Fruit fly (Drosophila melanogaster): Measurements from ENCODE around the gene Exn.
A peak's percentile ranks its signal among the peaks of the same experiment; 100 is the strongest.

The Exn gene

dm6 chr3L:17035492-17035891, 65.7 kb downstream of the Exn start, which contains the start of gene beg:
TSS of gene beg (plus strand) at chr3L:17035668.
- TF ChIP-seq Crg-1 (GFP tag; optimal IDR thresholded peaks at IDR 0.05) (no peak), Mnt (GFP tag; optimal IDR thresholded peaks at IDR 0.05) (no peak), cic (GFP tag; optimal IDR thresholded peaks at IDR 0.05) (no peak), bab1 (GFP tag; optimal IDR thresholded peaks at IDR 0.05) (no peak), CG11617 (GFP tag; optimal IDR thresholded peaks at IDR 0.05) (no peak), toe (GFP tag; optimal IDR thresholded peaks at IDR 0.05) (no peak), cnc (optimal IDR thresholded peaks at IDR 0.05) (no peak), CG7101 (tag; optimal IDR thresholded peaks at IDR 0.05) (no peak)

DNA sequence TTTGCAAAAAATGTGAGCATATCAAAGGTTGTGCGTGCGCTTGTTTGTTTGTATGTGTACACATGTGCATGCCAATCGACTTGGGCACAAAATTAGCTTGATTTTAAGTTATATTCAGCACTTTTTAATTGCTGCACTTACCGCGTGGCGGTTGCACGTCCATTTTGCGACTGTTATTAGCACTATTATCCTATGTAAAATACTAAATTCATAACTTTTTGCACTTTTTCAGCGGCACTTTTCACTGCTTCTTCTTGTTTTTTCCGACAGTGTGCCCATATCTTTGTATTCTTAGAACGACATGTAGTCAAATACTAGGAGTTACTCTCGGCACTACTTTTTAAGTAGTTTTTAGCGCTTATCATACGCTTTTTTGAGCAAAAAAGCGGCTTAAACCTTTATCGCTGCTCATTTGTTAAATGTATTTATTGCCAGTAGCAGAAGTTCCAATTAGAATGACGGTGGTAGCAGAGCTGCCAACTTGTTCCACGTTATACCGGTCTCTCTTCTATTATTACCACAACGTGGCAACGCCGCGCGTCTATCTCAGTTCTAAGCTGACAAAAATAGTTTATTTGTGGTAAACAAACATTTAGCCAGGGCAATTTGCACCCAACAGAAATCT, 72.6 kb downstream of the Exn start, which contains the start of the genes scaf6 and Papst2:
scaf6 (minus strand) TSS at position 278 of the 625 bp plus-strand sequence.
Papst2 (plus strand) TSS at position 501 of the 625 bp plus-strand sequence.
- TF ChIP-seq cnc (optimal IDR thresholded peaks at IDR 0.05) (no peak), Clk (GFP tag; optimal IDR thresholded peaks at IDR 0.05) (no peak), CG33017 (tag; optimal IDR thresholded peaks at IDR 0.05) (no peak), Mnt (GFP tag; optimal IDR thresholded peaks at IDR 0.05) (peak; percentile 84), ovo (GFP tag; optimal IDR thresholded peaks at IDR 0.05) (no peak), CG7101 (tag; optimal IDR thresholded peaks at IDR 0.05) (peak; percentile 4), toe (GFP tag; optimal IDR thresholded peaks at IDR 0.05) (no peak), CG1620 (GFP tag; optimal IDR thresholded peaks at IDR 0.05) (peak; percentile 28), CG11617 (GFP tag; optimal IDR thresholded peaks at IDR 0.05) (peak; percentile 42), CG14711 (tag; optimal IDR thresholded peaks at IDR 0.05) (peak; percentile 41)
